Fruit fly (Drosophila melanogaster) whole organism: Measurements from ENCODE around the gene CG13359.

Experiments used
- CG8478 ChIP-seq: fragments of >200 bp; optimal IDR thresholded peaks from 2 replicates; lab custom pipeline; 2018; ENCODE audit warnings: inconsistent platforms
- EcR ChIP-seq, 2 experiments: fragments of >200 bp; optimal IDR thresholded peaks; 2 replicates each; lab custom pipeline; 2017; ENCODE audit warnings: missing biosample characterization in 2 of 2, missing genetic modification characterization in 2 of 2, missing genetic modification reagents in 2 of 2
- pan ChIP-seq: fragments of >200 bp; optimal IDR thresholded peaks from 2 replicates; lab custom pipeline; 2017
- psq ChIP-seq: fragments of >200 bp; optimal IDR thresholded peaks from 2 replicates; lab custom pipeline; 2017
- usp ChIP-seq: fragments of >200 bp; optimal IDR thresholded peaks from 2 replicates; lab custom pipeline; 2017; ENCODE audit warnings: missing biosample characterization, missing genetic modification characterization, mixed read lengths

DNA sequence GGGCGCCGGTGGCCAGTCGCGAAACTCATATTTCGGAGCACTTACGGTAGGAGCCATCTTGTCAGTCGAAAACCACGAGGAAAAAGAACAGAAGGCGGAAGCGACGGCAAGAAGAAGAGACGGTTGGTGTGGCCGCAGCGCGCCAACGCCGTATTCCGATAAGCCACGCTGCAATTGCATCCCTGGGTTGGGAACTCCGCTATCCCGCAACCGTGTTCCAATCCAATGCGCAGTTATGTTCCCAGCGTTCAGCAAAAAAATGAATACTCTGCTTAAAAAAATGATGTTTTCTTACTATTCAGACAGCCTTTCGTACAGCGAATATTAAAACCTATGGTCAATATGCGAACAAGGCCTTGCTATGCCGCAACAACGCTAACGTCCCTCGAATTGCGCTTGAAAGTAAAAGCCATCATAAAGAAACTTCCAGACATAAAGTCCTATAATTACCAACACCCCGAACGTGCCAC, 38.2 kb downstream of the CG13359 start, which contains the start of gene RpL22:
- TF ChIP-seq CG8478 (lab: Kevin White, UChicago) (no peak), EcR (GFP tag; optimal IDR thresholded peaks at IDR 0.05; lab: Kevin White, UChicago) (no peak), usp (GFP tag; lab: Kevin White, UChicago) (no peak), psq (lab: Kevin White, UChicago) (no peak), pan (no peak)
